Fruit fly (Drosophila melanogaster): ENCODE results near the gene Col4a1.

dm6 chr2L:5028091-5028490 lies 1.3 kb upstream of the Col4a1 start, which contains the start of gene vkg:
- TF ChIP-seq pad (GFP tag; optimal IDR thresholded peaks at IDR 0.05) (no peak), CG5204 (GFP tag; optimal IDR thresholded peaks at IDR 0.05) (no peak)
